Fruit fly (Drosophila melanogaster) whole organism, embryonic: Measurements from ENCODE around the gene CG12116.

Source experiments
- Atf6 ChIP-seq: fragments of 200-800 bp; sonication (Bioruptor generic); IDR thresholded peaks from 2 replicates; pipeline ENCODE4 v1.3.6; 2022; ENCODE audit warnings: missing biosample characterization, missing genetic modification characterization
- Bgb ChIP-seq: fragments of 200-800 bp; sonication (Bioruptor generic); IDR thresholded peaks from 2 replicates; pipeline ENCODE4 v1.3.6; 2022; ENCODE audit warnings: missing biosample characterization, missing genetic modification characterization; ENCODE audit not compliant: partially characterized antibody
- CG11504 ChIP-seq: fragments of 200-800 bp; sonication (Bioruptor generic); optimal IDR thresholded peaks from 3 replicates; lab custom pipeline; 2019; ENCODE audit warnings: missing biosample characterization, mild to moderate bottlenecking, missing genetic modification characterization, moderate library complexity
- CG11695 ChIP-seq: fragments of 200-800 bp; sonication (Bioruptor generic); IDR thresholded peaks from 3 replicates; pipeline ENCODE4 v1.3.6; 2022; ENCODE audit warnings: missing biosample characterization, missing genetic modification characterization
- CG12104 ChIP-seq: fragments of 200-800 bp; sonication (Bioruptor generic); optimal IDR thresholded peaks from 3 replicates; lab custom pipeline; 2016; ENCODE audit warnings: missing biosample characterization, missing genetic modification characterization
- CG12744 ChIP-seq: fragments of 200-800 bp; sonication (Bioruptor generic); optimal IDR thresholded peaks from 2 replicates; lab custom pipeline; 2016; ENCODE audit warnings: missing biosample characterization, missing genetic modification characterization
- CG14860 ChIP-seq: fragments of 200-800 bp; sonication (Bioruptor generic); IDR thresholded peaks from 3 replicates; pipeline ENCODE4 v1.3.6; 2022; ENCODE audit warnings: missing biosample characterization, missing genetic modification characterization; ENCODE audit not compliant: partially characterized antibody
- CG15696 ChIP-seq: fragments of 200-800 bp; sonication (Bioruptor generic); optimal IDR thresholded peaks from 2 replicates; lab custom pipeline; 2019; ENCODE audit warnings: missing biosample characterization, mild to moderate bottlenecking, missing genetic modification characterization, moderate library complexity
- CG17385 ChIP-seq: fragments of 200-800 bp; sonication (Bioruptor generic); optimal IDR thresholded peaks from 3 replicates; lab custom pipeline; 2018; ENCODE audit warnings: missing biosample characterization, mild to moderate bottlenecking, missing genetic modification characterization
- CG17912 ChIP-seq: fragments of 200-800 bp; sonication (Bioruptor generic); optimal IDR thresholded peaks from 2 replicates; lab custom pipeline; 2018; ENCODE audit warnings: missing biosample characterization, mild to moderate bottlenecking, missing genetic modification characterization
- CG2875 ChIP-seq: fragments of 200-800 bp; sonication (Bioruptor generic); optimal IDR thresholded peaks from 2 replicates; lab custom pipeline; 2017; ENCODE audit warnings: missing biosample characterization, mild to moderate bottlenecking, missing genetic modification characterization, missing genetic modification reagents
- CG3838 ChIP-seq: fragments of 200-800 bp; sonication (Bioruptor generic); optimal IDR thresholded peaks from 3 replicates; lab custom pipeline; 2016; ENCODE audit warnings: missing biosample characterization, missing genetic modification characterization
- CG4617 ChIP-seq: fragments of 200-800 bp; sonication (Bioruptor generic); optimal IDR thresholded peaks from 3 replicates; lab custom pipeline; 2016; ENCODE audit warnings: missing biosample characterization, missing genetic modification characterization, borderline replicate concordance
- CG4820 ChIP-seq: fragments of 200-800 bp; sonication (Bioruptor generic); optimal IDR thresholded peaks from 3 replicates; lab custom pipeline; 2016; ENCODE audit warnings: missing biosample characterization, missing genetic modification characterization
- CG4854 ChIP-seq: fragments of 200-800 bp; sonication (Bioruptor generic); optimal IDR thresholded peaks from 2 replicates; lab custom pipeline; 2016; ENCODE audit warnings: missing biosample characterization, missing genetic modification characterization, inconsistent platforms
- CG6791 ChIP-seq: fragments of 200-800 bp; sonication (Bioruptor generic); IDR thresholded peaks from 3 replicates; pipeline ENCODE4 v1.3.6; 2022; ENCODE audit warnings: missing biosample characterization, missing genetic modification characterization; ENCODE audit not compliant: partially characterized antibody
- CG7556 ChIP-seq: fragments of 200-800 bp; sonication (Bioruptor generic); optimal IDR thresholded peaks from 2 replicates; lab custom pipeline; 2017; ENCODE audit warnings: missing biosample characterization, mild to moderate bottlenecking, missing genetic modification characterization
- CG8478 ChIP-seq: fragments of >200 bp; optimal IDR thresholded peaks from 2 replicates; lab custom pipeline; 2018
- Dad ChIP-seq: fragments of 200-800 bp; sonication (Bioruptor generic); optimal IDR thresholded peaks from 3 replicates; lab custom pipeline; 2016; ENCODE audit warnings: missing biosample characterization, missing genetic modification characterization
- Eip74EF ChIP-seq, 2 experiments: fragments of 200-800 bp in 1 of 2; fragments of >200 bp in 1 of 2; sonication (Bioruptor generic) in 1 of 2; optimal IDR thresholded peaks; 2 replicates each; lab custom pipeline; 2017 to 2019; ENCODE audit warnings: missing biosample characterization in 2 of 2, missing genetic modification characterization in 2 of 2, mild to moderate bottlenecking in 1 of 2, moderate library complexity in 1 of 2
- Gug ChIP-seq: fragments of 200-800 bp; sonication (Bioruptor generic); IDR thresholded peaks from 4 replicates; pipeline ENCODE4 v1.3.6; 2022; ENCODE audit warnings: missing biosample characterization, missing genetic modification characterization
- H2.0 ChIP-seq: fragments of 200-800 bp; sonication (Bioruptor generic); IDR thresholded peaks from 2 replicates; pipeline ENCODE4 v1.3.6; 2022; ENCODE audit warnings: missing biosample characterization, missing genetic modification characterization
- Hsf ChIP-seq: fragments of 200-800 bp; sonication (Bioruptor generic); optimal IDR thresholded peaks from 3 replicates; lab custom pipeline; 2016; ENCODE audit warnings: missing biosample characterization, missing genetic modification characterization
- MESR4 ChIP-seq: fragments of 200-800 bp; sonication (Bioruptor generic); optimal IDR thresholded peaks from 2 replicates; lab custom pipeline; 2018; ENCODE audit warnings: missing biosample characterization, mild to moderate bottlenecking, missing genetic modification characterization, moderate library complexity
- NfI ChIP-seq: fragments of 200-800 bp; sonication (Bioruptor generic); optimal IDR thresholded peaks from 3 replicates; lab custom pipeline; 2018; ENCODE audit warnings: missing biosample characterization, mild to moderate bottlenecking, missing genetic modification characterization, moderate library complexity
- Opbp ChIP-seq: fragments of 200-800 bp; sonication (Bioruptor generic); IDR thresholded peaks from 3 replicates; pipeline ENCODE4 v1.3.6; 2022; ENCODE audit warnings: missing biosample characterization, missing genetic modification characterization; ENCODE audit not compliant: partially characterized antibody
- Rfx ChIP-seq: fragments of 200-800 bp; sonication (Bioruptor generic); IDR thresholded peaks from 2 replicates; pipeline ENCODE4 v1.3.6; 2022; ENCODE audit warnings: missing biosample characterization, missing genetic modification characterization
- Sry-β ChIP-seq: fragments of 200-800 bp; sonication (Bioruptor generic); optimal IDR thresholded peaks from 2 replicates; lab custom pipeline; 2018; ENCODE audit warnings: missing biosample characterization, mild to moderate bottlenecking, missing genetic modification characterization, moderate library complexity
- bigmax ChIP-seq: fragments of 200-800 bp; sonication (Bioruptor generic); optimal IDR thresholded peaks from 2 replicates; lab custom pipeline; 2018; ENCODE audit warnings: missing biosample characterization, mild to moderate bottlenecking, missing genetic modification characterization
- cas ChIP-seq: fragments of 200-800 bp; sonication (Bioruptor generic); IDR thresholded peaks from 2 replicates; pipeline ENCODE4 v1.3.6; 2022; ENCODE audit warnings: missing biosample characterization, missing genetic modification characterization
- cato ChIP-seq: fragments of 200-800 bp; sonication (Bioruptor generic); optimal IDR thresholded peaks from 2 replicates; lab custom pipeline; 2016; ENCODE audit warnings: missing biosample characterization, missing genetic modification characterization, borderline replicate concordance
- crp ChIP-seq, 2 experiments: fragments of 200-800 bp; sonication (Bioruptor generic); optimal IDR thresholded peaks; 2 replicates in 1 of 2; 3 replicates in 1 of 2; lab custom pipeline; 2017; ENCODE audit warnings: missing biosample characterization in 2 of 2, missing genetic modification characterization in 2 of 2, mild to moderate bottlenecking in 1 of 2, moderate library complexity in 1 of 2
- jigr1 ChIP-seq: fragments of 200-800 bp; sonication (Bioruptor generic); IDR thresholded peaks from 3 replicates; pipeline ENCODE4 v1.3.6; 2022; ENCODE audit warnings: missing biosample characterization, missing genetic modification characterization
- lmd ChIP-seq: fragments of 200-800 bp; sonication (Bioruptor generic); IDR thresholded peaks from 2 replicates; pipeline ENCODE4 v1.3.6; 2022; ENCODE audit warnings: missing biosample characterization, missing genetic modification characterization
- lov ChIP-seq, 2 experiments: fragments of 200-800 bp in 1 of 2; fragments of >200 bp in 1 of 2; sonication (Bioruptor generic) in 1 of 2; IDR thresholded peaks in 1 of 2; optimal IDR thresholded peaks in 1 of 2; 2 replicates in 1 of 2; 3 replicates in 1 of 2; pipeline versions ENCODE4 v1.3.6 to Lab custom; 2017 to 2022; ENCODE audit warnings: missing biosample characterization in 1 of 2, missing genetic modification characterization in 1 of 2
- mam ChIP-seq: fragments of 200-800 bp; sonication (Bioruptor generic); optimal IDR thresholded peaks from 3 replicates; lab custom pipeline; 2016; ENCODE audit warnings: missing biosample characterization, missing genetic modification characterization
- repo ChIP-seq: fragments of 200-800 bp; sonication (Bioruptor generic); optimal IDR thresholded peaks from 2 replicates; lab custom pipeline; 2016; ENCODE audit warnings: missing biosample characterization, missing genetic modification characterization
- rib ChIP-seq: fragments of 200-800 bp; sonication (Bioruptor generic); IDR thresholded peaks from 2 replicates; pipeline ENCODE4 v1.3.6; 2022; ENCODE audit warnings: missing biosample characterization, missing genetic modification characterization
- ro ChIP-seq: fragments of 200-800 bp; sonication (Bioruptor generic); IDR thresholded peaks from 2 replicates; pipeline ENCODE4 v1.3.6; 2022; ENCODE audit warnings: missing biosample characterization, missing genetic modification characterization
- row ChIP-seq: fragments of 200-800 bp; sonication (Bioruptor generic); IDR thresholded peaks from 3 replicates; pipeline ENCODE4 v1.3.6; 2022; ENCODE audit warnings: missing biosample characterization, missing genetic modification characterization
- sc ChIP-seq, 3 experiments: fragments of >200 bp in 2 of 3; fragments of 200-800 bp in 1 of 3; sonication (Bioruptor generic) in 1 of 3; optimal IDR thresholded peaks; 2 replicates in 2 of 3; 3 replicates in 1 of 3; lab custom pipeline; 2017; ENCODE audit warnings: mild to moderate bottlenecking in 1 of 3, missing biosample characterization in 1 of 3, missing genetic modification characterization in 1 of 3, missing genetic modification reagents in 1 of 3
- sqz ChIP-seq: fragments of 200-800 bp; sonication (Bioruptor generic); optimal IDR thresholded peaks from 3 replicates; lab custom pipeline; 2018; ENCODE audit warnings: missing biosample characterization, mild to moderate bottlenecking, missing genetic modification characterization
- z ChIP-seq: fragments of 200-800 bp; sonication (Bioruptor generic); IDR thresholded peaks from 3 replicates; pipeline ENCODE4 v1.3.6; 2022; ENCODE audit warnings: missing biosample characterization, missing genetic modification characterization

The CG12116 gene

dm6 chrX:8517121-8518024, 48.6 kb upstream of the CG12116 start, which contains the start of gene Nrg (continued):
- no peak for TF ChIP-seq CG12744 (GFP tag; lab: Kevin White, UChicago)
- no peak for TF ChIP-seq CG4617 (GFP tag; lab: Kevin White, UChicago)
- no peak for TF ChIP-seq sc (optimal IDR thresholded peaks at IDR 0.05; lab: Kevin White, UChicago)
- no peak for TF ChIP-seq sc (GFP tag; optimal IDR thresholded peaks at IDR 0.05; lab: Kevin White, UChicago)
- no peak for TF ChIP-seq cato
- TF ChIP-seq repo (GFP tag; lab: Kevin White, UChicago) = peak; percentile 31
- peak; percentile 18; the same call in 1 of the 4 replicates for TF ChIP-seq Gug
- peak; percentile 33 for TF ChIP-seq Dad
- TF ChIP-seq NfI (GFP tag; lab: Kevin White, UChicago) = peak; percentile 26
- TF ChIP-seq CG4820 = no peak
- no peak for TF ChIP-seq rib (GFP tag; lab: Robert Waterston, UW)
- TF ChIP-seq CG12104 = no peak
- no peak for TF ChIP-seq cas
- peak; percentile 99 for TF ChIP-seq Bgb (GFP tag; lab: Robert Waterston, UW)
- TF ChIP-seq Hsf (GFP tag; lab: Kevin White, UChicago) = peak; percentile 9
- TF ChIP-seq Rfx (GFP tag; lab: Robert Waterston, UW) = peak; percentile 50; the same call in 1 of the 2 replicates
- no peak for TF ChIP-seq mam (GFP tag; lab: Kevin White, UChicago)
- TF ChIP-seq bigmax (GFP tag; lab: Kevin White, UChicago) = peak; percentile 35
- no peak for TF ChIP-seq H2.0 (GFP tag; lab: Robert Waterston, UW)
- TF ChIP-seq CG3838 = no peak
- TF ChIP-seq Atf6 (GFP tag; lab: Robert Waterston, UW) = peak; percentile 14; the same call in 1 of the 2 replicates
- no peak for TF ChIP-seq lov (optimal IDR thresholded peaks at IDR 0.05; lab: Kevin White, UChicago)
- no peak for TF ChIP-seq lov (GFP tag; IDR thresholded peaks at IDR 0.05; lab: Robert Waterston, UW)
- peak; percentile 50 for TF ChIP-seq row
- TF ChIP-seq MESR4 (GFP tag; lab: Kevin White, UChicago) = peak; percentile 58
- peak in 1 of 2 experiments; percentile 9 for TF ChIP-seq crp (GFP tag; optimal IDR thresholded peaks at IDR 0.05; lab: Kevin White, UChicago)
- TF ChIP-seq CG6791 (GFP tag; lab: Robert Waterston, UW) = peak; percentile 99
- TF ChIP-seq z = peak; percentile 49; the same call in 1 of the 3 replicates
- peak; percentile 98 for TF ChIP-seq CG14860 (GFP tag; lab: Robert Waterston, UW)
- TF ChIP-seq Sry-β (GFP tag; lab: Kevin White, UChicago) = no peak
- no peak for TF ChIP-seq lmd
- no peak for TF ChIP-seq ro
- peak; percentile 18 for TF ChIP-seq CG17912 (GFP tag; lab: Kevin White, UChicago)
- no peak for TF ChIP-seq CG11695
- no peak for TF ChIP-seq CG15696
- peak; percentile 13 for TF ChIP-seq CG17385 (GFP tag; lab: Kevin White, UChicago)
- peak; percentile 36 for TF ChIP-seq CG2875 (GFP tag; lab: Kevin White, UChicago)
- TF ChIP-seq Opbp (GFP tag; lab: Robert Waterston, UW) = peak; percentile 98
- no peak for TF ChIP-seq CG4854
- no peak for TF ChIP-seq CG8478 (lab: Kevin White, UChicago)
- TF ChIP-seq jigr1 (GFP tag; lab: Robert Waterston, UW) = no peak
- TF ChIP-seq sqz (GFP tag; lab: Kevin White, UChicago) = peak; percentile 75
- peak; percentile 28 for TF ChIP-seq CG11504 (tag; lab: Kevin White, UChicago)
- TF ChIP-seq Eip74EF (GFP tag; optimal IDR thresholded peaks at IDR 0.05; lab: Kevin White, UChicago) = peak in 1 of 2 experiments; percentile 24
- TF ChIP-seq CG7556 (GFP tag; lab: Kevin White, UChicago) = peak; percentile 0
